Worm (Caenorhabditis elegans): ENCODE data around the gene F33D4.4.

- TF ChIP-seq unc-62 (GFP tag; optimal IDR thresholded peaks at IDR 0.05) = no peak
- no peak for TF ChIP-seq snpc-4 (tag; optimal IDR thresholded peaks at IDR 0.05)
- no peak for TF ChIP-seq lin-32 (GFP tag; optimal IDR thresholded peaks at IDR 0.05)
- TF ChIP-seq mep-1 (tag; optimal IDR thresholded peaks at IDR 0.05) = no peak
- no peak for TF ChIP-seq unc-39 (tag; optimal IDR thresholded peaks at IDR 0.05)
- TF ChIP-seq ztf-11 (tag; optimal IDR thresholded peaks at IDR 0.05) = no peak
- TF ChIP-seq cnd-1 (tag; optimal IDR thresholded peaks at IDR 0.05) = no peak
- TF ChIP-seq pha-4 (tag; optimal IDR thresholded peaks at IDR 0.05) = no peak
- no peak for TF ChIP-seq lin-13 (tag; optimal IDR thresholded peaks at IDR 0.05)
- no peak for TF ChIP-seq nhr-28 (tag; optimal IDR thresholded peaks at IDR 0.05)
- TF ChIP-seq nhr-12 (tag; optimal IDR thresholded peaks at IDR 0.05) = no peak
- TF ChIP-seq bed-3 (GFP tag; optimal IDR thresholded peaks at IDR 0.05) = no peak
- TF ChIP-seq nhr-237 (tag; optimal IDR thresholded peaks at IDR 0.05) = no peak
Observed at ce11 chrIV:7728402-7728963, 21.8 kb upstream of the F33D4.4 start, which contains the start of gene sucg-1.

Measured in whole organism, mixed stage, embryonic.